Worm (Caenorhabditis elegans): ENCODE results near the gene F10D2.10.
A peak's percentile ranks its signal among the peaks of the same experiment; 100 is the strongest.

Gene F10D2.10

DNA sequence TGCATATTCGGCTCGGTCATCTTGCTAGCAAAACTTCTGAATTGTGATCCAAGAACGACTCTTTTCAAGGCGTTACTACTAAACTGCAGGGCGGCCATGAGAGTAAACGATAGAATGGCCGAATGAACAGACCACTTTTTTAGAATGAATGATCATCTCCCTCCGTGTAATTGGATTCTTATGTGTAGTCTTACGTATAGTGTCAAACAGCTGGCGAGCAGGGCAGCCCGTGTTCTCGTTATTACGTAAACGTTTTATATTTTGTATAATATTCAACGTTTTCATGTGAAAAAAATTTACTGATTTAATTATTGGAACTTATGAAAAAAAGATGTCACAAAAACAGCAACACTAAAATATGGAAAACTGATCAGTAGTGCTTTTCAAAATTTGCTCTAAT is at the start of gene F10D2.10:
Gene F10D2.10, minus strand, starts transcription at position 101 of the 400 bp plus-strand sequence.
- no peak for TF ChIP-seq efl-1 (GFP tag; optimal IDR thresholded peaks at IDR 0.05)
- no peak for TF ChIP-seq K12H6.12 (tag; optimal IDR thresholded peaks at IDR 0.05)
- TF ChIP-seq mxl-1 (tag; optimal IDR thresholded peaks at IDR 0.05), result no peak
- no peak for TF ChIP-seq ama-1 (optimal IDR thresholded peaks at IDR 0.05)
- TF ChIP-seq ama-1 (GFP tag; optimal IDR thresholded peaks at IDR 0.05), result no peak
- no peak for TF ChIP-seq lin-54 (GFP tag; optimal IDR thresholded peaks at IDR 0.05)
- TF ChIP-seq madf-3 (GFP tag; IDR thresholded peaks at IDR 0.05), result no peak
- no peak for TF ChIP-seq hrde-1 (tag; optimal IDR thresholded peaks at IDR 0.05; ENCODE audit: borderline replicate concordance)
- no peak for TF ChIP-seq nhr-27 (tag; optimal IDR thresholded peaks at IDR 0.05)
- no peak for TF ChIP-seq dox-1 (GFP tag; IDR thresholded peaks at IDR 0.05)
- TF ChIP-seq rec-8 (tag; optimal IDR thresholded peaks at IDR 0.05), result no peak
- TF ChIP-seq unc-62 (GFP tag; optimal IDR thresholded peaks at IDR 0.05), result no peak
- no peak for TF ChIP-seq rpc-1 (optimal IDR thresholded peaks at IDR 0.05)
- no peak for TF ChIP-seq rpc-1 (tag; optimal IDR thresholded peaks at IDR 0.05)

- TF ChIP-seq ztf-18 (tag; optimal IDR thresholded peaks at IDR 0.05), result no peak
- TF ChIP-seq nfya-1 (tag; optimal IDR thresholded peaks at IDR 0.05; ENCODE audit: borderline replicate concordance, insufficient read depth), result no peak
- no peak for TF ChIP-seq K11D2.4 (GFP tag; IDR thresholded peaks at IDR 0.05)
- no peak for TF ChIP-seq hlh-26 (GFP tag; conservative IDR thresholded peaks at IDR 0.05)
- TF ChIP-seq cebp-2 (GFP tag; IDR thresholded peaks at IDR 0.05), result no peak
- no peak for TF ChIP-seq ets-4 (GFP tag; optimal IDR thresholded peaks at IDR 0.05)
- TF ChIP-seq xnd-1 (tag; optimal IDR thresholded peaks at IDR 0.05), result no peak
- no peak for TF ChIP-seq egrh-3 (GFP tag; IDR thresholded peaks at IDR 0.05)
- no peak for TF ChIP-seq ceh-100 (GFP tag; IDR thresholded peaks at IDR 0.05)
- TF ChIP-seq snpc-3.4 (tag; optimal IDR thresholded peaks at IDR 0.05), result no peak
- no peak for TF ChIP-seq bed-2 (GFP tag; IDR thresholded peaks at IDR 0.05)
- TF ChIP-seq snpc-1.3 (tag; optimal IDR thresholded peaks at IDR 0.05; ENCODE audit: insufficient read depth), result no peak
- TF ChIP-seq ceh-27 (GFP tag; optimal IDR thresholded peaks at IDR 0.05), result no peak
- TF ChIP-seq hrde-1 (tag; optimal IDR thresholded peaks at IDR 0.05; ENCODE audit: borderline replicate concordance), result no peak
Observed at ce11 chrV:7201353-7201752, 45.4 kb upstream of the F10D2.10 start.

ce11 chrV:7199932-7200331 is 44.0 kb upstream of the F10D2.10 start, which contains the start of gene F09G2.1:
Gene F09G2.1, plus strand, starts transcription at chrV:7200232.
- TF ChIP-seq nhr-120 (GFP tag; IDR thresholded peaks at IDR 0.05) (no peak), zim-3 (tag; optimal IDR thresholded peaks at IDR 0.05) (no peak), xnd-1 (tag; optimal IDR thresholded peaks at IDR 0.05) (no peak), ccch-3 (GFP tag; optimal IDR thresholded peaks at IDR 0.05) (no peak), tlf-1 (GFP tag; optimal IDR thresholded peaks at IDR 0.05) (no peak), rec-8 (tag; optimal IDR thresholded peaks at IDR 0.05) (no peak), snpc-1.3 (tag; optimal IDR thresholded peaks at IDR 0.05; ENCODE audit: insufficient read depth) (no peak), lir-1 (GFP tag; conservative IDR thresholded peaks at IDR 0.05) (no peak), ceh-27 (GFP tag; optimal IDR thresholded peaks at IDR 0.05) (no peak), ztf-6 (GFP tag; IDR thresholded peaks at IDR 0.05) (no peak)

- TF ChIP-seq ceh-79 (tag; optimal IDR thresholded peaks at IDR 0.05) (no peak), snpc-3.4 (tag; optimal IDR thresholded peaks at IDR 0.05) (no peak), efl-1 (GFP tag; optimal IDR thresholded peaks at IDR 0.05) (peak; percentile 7), unc-130 (GFP tag; optimal IDR thresholded peaks at IDR 0.05) (no peak), ets-4 (GFP tag; optimal IDR thresholded peaks at IDR 0.05) (no peak), xnd-1 (tag; optimal IDR thresholded peaks at IDR 0.05) (peak; percentile 89), D2030.7 (GFP tag; IDR thresholded peaks at IDR 0.05) (peak; percentile 54; the same call in 1 of the 2 replicates), F10E7.11 (tag; optimal IDR thresholded peaks at IDR 0.05) (no peak), madf-6 (GFP tag; IDR thresholded peaks at IDR 0.05) (peak; percentile 93), hlh-12 (tag; optimal IDR thresholded peaks at IDR 0.05) (no peak), snpc-1.1 (tag; optimal IDR thresholded peaks at IDR 0.05; ENCODE audit: insufficient read depth) (peak; percentile 50), T07F8.4 (tag; optimal IDR thresholded peaks at IDR 0.05) (no peak), F57A8.1 (GFP tag; optimal IDR thresholded peaks at IDR 0.05) (no peak), tbp1 (GFP tag; optimal IDR thresholded peaks at IDR 0.05) (peak; percentile 31), mxl-1 (tag; optimal IDR thresholded peaks at IDR 0.05) (no peak), lin-54 (GFP tag; optimal IDR thresholded peaks at IDR 0.05) (peak; percentile 54), hsf-1 (GFP tag; IDR thresholded peaks at IDR 0.05) (0 out of 2 replicates have a peak, but pooled peaks have one; percentile 14), madf-3 (GFP tag; IDR thresholded peaks at IDR 0.05) (peak; percentile 90)
Observed at ce11 chrV:7199077-7199476, 43.1 kb upstream of the F10D2.10 start.

Measured in whole organism, young adult.